Worm (Caenorhabditis elegans) whole organism, young adult: ENCODE data around the gene Y66A7A.4.

Experiments used
- dpl-1 ChIP-seq: fragments of 150-350 bp; optimal IDR thresholded peaks from 2 replicates; lab custom pipeline; 2014; ENCODE audit warnings: missing biosample characterization, missing genetic modification reagents, missing genetic modification characterization
- him-1 ChIP-seq: sonication (generic microtip); optimal IDR thresholded peaks from 2 replicates; lab custom pipeline; 2016; ENCODE audit warnings: missing genotype, missing genetic modification reagents, missing genetic modification characterization, missing compliant biosample characterization
- nhr-80 ChIP-seq: sonication (generic microtip); optimal IDR thresholded peaks from 2 replicates; lab custom pipeline; 2016; ENCODE audit warnings: missing genetic modification characterization, missing compliant biosample characterization

- TF ChIP-seq dpl-1 (no peak), him-1 (no peak), nhr-80 (tag; lab: Kevin White, UChicago) (no peak)
These were observed 674 bp upstream of the Y66A7A.4 start for ce11 chrIII:11611618-11612247.
